Fruit fly (Drosophila melanogaster) whole organism, embryonic: Measurements from ENCODE around the gene 7B2.

ENCODE experiments used
- CG10209 ChIP-seq: fragments of 200-800 bp; sonication (Bioruptor generic); optimal IDR thresholded peaks from 3 replicates; lab custom pipeline; 2017; ENCODE audit warnings: missing biosample characterization, mild to moderate bottlenecking, missing genetic modification characterization, missing genetic modification reagents
- CG12219 ChIP-seq: fragments of 200-800 bp; sonication (Bioruptor generic); optimal IDR thresholded peaks from 3 replicates; lab custom pipeline; 2018; ENCODE audit warnings: missing biosample characterization, mild to moderate bottlenecking, missing genetic modification characterization
- CG5953 ChIP-seq: fragments of 200-800 bp; sonication (Bioruptor generic); IDR thresholded peaks from 2 replicates; pipeline ENCODE4 v1.3.6; 2022; ENCODE audit warnings: missing biosample characterization, missing genetic modification characterization
- Sin3A ChIP-seq: fragments of >200 bp; optimal IDR thresholded peaks from 2 replicates; lab custom pipeline; 2018
- fd102C ChIP-seq: fragments of 200-800 bp; sonication (Bioruptor generic); optimal IDR thresholded peaks from 2 replicates; lab custom pipeline; 2018; ENCODE audit warnings: missing biosample characterization, mild to moderate bottlenecking, missing genetic modification characterization, moderate library complexity
- grn ChIP-seq: fragments of 200-800 bp; sonication (Bioruptor generic); optimal IDR thresholded peaks from 3 replicates; lab custom pipeline; 2017; ENCODE audit warnings: missing biosample characterization, missing genetic modification characterization
- onecut ChIP-seq: fragments of 200-800 bp; sonication (Bioruptor generic); IDR thresholded peaks from 2 replicates; pipeline ENCODE4 v1.3.6; 2022; ENCODE audit warnings: missing biosample characterization, missing genetic modification characterization
- sima ChIP-seq: fragments of 200-800 bp; sonication (Bioruptor generic); optimal IDR thresholded peaks from 2 replicates; lab custom pipeline; 2016; ENCODE audit warnings: missing biosample characterization, missing genetic modification characterization

dm6 chr3R:5350393-5350972 lies 26.1 kb upstream of the 7B2 start, which contains the start of gene mtd:
- TF ChIP-seq CG5953 (GFP tag; lab: Robert Waterston, UW): no peak
- no peak for TF ChIP-seq sima
- no peak for TF ChIP-seq onecut
- TF ChIP-seq CG12219 (GFP tag; lab: Kevin White, UChicago): no peak
- TF ChIP-seq grn (GFP tag; lab: Kevin White, UChicago): no peak
- TF ChIP-seq fd102C: no peak
- no peak for TF ChIP-seq Sin3A (lab: Kevin White, UChicago)
- TF ChIP-seq CG10209: no peak
